Worm (Caenorhabditis elegans) whole organism, L2 larva: Measurements from ENCODE around the gene F25G6.8.

ENCODE experiments used
- C34F6.9 ChIP-seq: fragments of 150-350 bp; optimal IDR thresholded peaks from 2 replicates; lab custom pipeline; 2014; ENCODE audit warnings: missing biosample characterization, missing genetic modification characterization
- F13H6.1 ChIP-seq: sonication (generic microtip); optimal IDR thresholded peaks from 2 replicates; lab custom pipeline; 2016; ENCODE audit warnings: missing genetic modification characterization, missing compliant biosample characterization
- R02D3.7 ChIP-seq: fragments of 150-350 bp; optimal IDR thresholded peaks from 2 replicates; lab custom pipeline; 2014; ENCODE audit warnings: missing biosample characterization, missing genetic modification characterization
- Y55F3AM.14 ChIP-seq: fragments of 200-800 bp; sonication (Bioruptor generic); optimal IDR thresholded peaks from 2 replicates; lab custom pipeline; 2018; ENCODE audit warnings: mild to moderate bottlenecking, missing genetic modification characterization, missing compliant biosample characterization
- alr-1 ChIP-seq: fragments of 150-350 bp; optimal IDR thresholded peaks from 2 replicates; lab custom pipeline; 2014; ENCODE audit warnings: missing biosample characterization, missing genetic modification characterization
- blmp-1 ChIP-seq: sonication (generic microtip); optimal IDR thresholded peaks from 2 replicates; lab custom pipeline; 2017; ENCODE audit warnings: missing genetic modification characterization, mild to moderate bottlenecking, missing compliant biosample characterization, antibody characterized with exemption, moderate library complexity; ENCODE audit not compliant: insufficient read depth
- ceh-16 ChIP-seq: fragments of 150-350 bp; optimal IDR thresholded peaks from 2 replicates; lab custom pipeline; 2014; ENCODE audit warnings: missing biosample characterization, missing genetic modification characterization
- ceh-82 ChIP-seq: fragments of 150-350 bp; optimal IDR thresholded peaks from 2 replicates; lab custom pipeline; 2014; ENCODE audit warnings: missing biosample characterization, missing genetic modification characterization
- crh-2 ChIP-seq: sonication (generic microtip); optimal IDR thresholded peaks from 2 replicates; lab custom pipeline; 2017; ENCODE audit warnings: missing biosample characterization, missing genetic modification characterization
- dmd-4 ChIP-seq: sonication (generic microtip); optimal IDR thresholded peaks from 2 replicates; lab custom pipeline; 2017; ENCODE audit warnings: missing biosample characterization, missing genetic modification characterization
- elt-1 ChIP-seq: fragments of 150-350 bp; optimal IDR thresholded peaks from 2 replicates; lab custom pipeline; 2014; ENCODE audit warnings: missing biosample characterization, missing genetic modification characterization
- elt-3 ChIP-seq: sonication (generic microtip); optimal IDR thresholded peaks from 2 replicates; lab custom pipeline; 2017; ENCODE audit warnings: missing biosample characterization, missing genetic modification characterization
- fos-1 ChIP-seq: fragments of 150-350 bp; optimal IDR thresholded peaks from 2 replicates; lab custom pipeline; 2014; ENCODE audit warnings: missing biosample characterization, missing genetic modification characterization
- gmeb-1 ChIP-seq: fragments of 150-350 bp; optimal IDR thresholded peaks from 2 replicates; lab custom pipeline; 2014; ENCODE audit warnings: missing biosample characterization, missing genetic modification characterization
- lin-11 ChIP-seq: fragments of 150-350 bp; sonication (generic microtip); optimal IDR thresholded peaks from 2 replicates; lab custom pipeline; 2014; ENCODE audit warnings: missing biosample characterization, missing genetic modification characterization, inconsistent platforms, mixed read lengths
- lin-13 ChIP-seq: fragments of 150-350 bp; optimal IDR thresholded peaks from 2 replicates; lab custom pipeline; 2014; ENCODE audit warnings: missing biosample characterization, missing genetic modification reagents, missing genetic modification characterization
- lin-39 ChIP-seq: fragments of 150-350 bp; optimal IDR thresholded peaks from 2 replicates; lab custom pipeline; 2014; ENCODE audit warnings: missing biosample characterization, missing genetic modification reagents, missing genetic modification characterization
- mab-5 ChIP-seq: fragments of 150-350 bp; optimal IDR thresholded peaks from 2 replicates; lab custom pipeline; 2014; ENCODE audit warnings: missing biosample characterization, missing genetic modification characterization
- mdl-1 ChIP-seq, 2 experiments: fragments of 150-350 bp in 1 of 2; sonication (generic microtip) in 1 of 2; optimal IDR thresholded peaks; 2 replicates each; lab custom pipeline; 2017; ENCODE audit warnings: missing biosample characterization in 2 of 2, missing genetic modification characterization in 2 of 2
- nhr-11 ChIP-seq: fragments of 150-350 bp; optimal IDR thresholded peaks from 2 replicates; lab custom pipeline; 2014; ENCODE audit warnings: missing biosample characterization, missing genetic modification characterization
- nhr-12 ChIP-seq: fragments of 150-350 bp; optimal IDR thresholded peaks from 2 replicates; lab custom pipeline; 2014; ENCODE audit warnings: missing biosample characterization, missing genetic modification characterization
- nhr-129 ChIP-seq: fragments of 150-350 bp; optimal IDR thresholded peaks from 2 replicates; lab custom pipeline; 2014; ENCODE audit warnings: missing biosample characterization, missing genetic modification characterization
- nhr-23 ChIP-seq: fragments of 150-350 bp; optimal IDR thresholded peaks from 2 replicates; lab custom pipeline; 2014; ENCODE audit warnings: missing biosample characterization, missing genetic modification reagents, missing genetic modification characterization
- nhr-237 ChIP-seq: fragments of 150-350 bp; optimal IDR thresholded peaks from 2 replicates; lab custom pipeline; 2014; ENCODE audit warnings: missing biosample characterization, missing genetic modification characterization
- nhr-25 ChIP-seq: fragments of 150-350 bp; sonication (generic microtip); optimal IDR thresholded peaks from 3 replicates; lab custom pipeline; 2014; ENCODE audit warnings: missing biosample characterization, missing genetic modification characterization
- nhr-6 ChIP-seq: fragments of 150-350 bp; optimal IDR thresholded peaks from 2 replicates; lab custom pipeline; 2014; ENCODE audit warnings: missing biosample characterization, missing genetic modification characterization
- nhr-77 ChIP-seq: fragments of 150-350 bp; optimal IDR thresholded peaks from 2 replicates; lab custom pipeline; 2014; ENCODE audit warnings: missing biosample characterization, missing genetic modification characterization
- skn-1 ChIP-seq: sonication (generic microtip); optimal IDR thresholded peaks from 2 replicates; lab custom pipeline; 2017; ENCODE audit warnings: missing biosample characterization, missing genetic modification characterization
- sma-9 ChIP-seq, 2 experiments: fragments of 150-350 bp in 1 of 2; sonication (generic microtip) in 1 of 2; optimal IDR thresholded peaks; 2 replicates each; lab custom pipeline; 2014 to 2016; ENCODE audit warnings: missing genetic modification characterization in 2 of 2, mild to moderate bottlenecking in 1 of 2, missing biosample characterization in 1 of 2, missing compliant biosample characterization in 1 of 2, missing genetic modification reagents in 1 of 2, moderate library complexity in 1 of 2
- snpc-4 ChIP-seq: fragments of 150-350 bp; optimal IDR thresholded peaks from 2 replicates; lab custom pipeline; 2014; ENCODE audit warnings: missing biosample characterization, missing genetic modification characterization
- unc-39 ChIP-seq: fragments of 150-350 bp; optimal IDR thresholded peaks from 2 replicates; lab custom pipeline; 2014; ENCODE audit warnings: missing biosample characterization, missing genetic modification characterization
- unc-55 ChIP-seq: fragments of 150-350 bp; sonication (generic microtip); optimal IDR thresholded peaks from 3 replicates; lab custom pipeline; 2014; ENCODE audit warnings: missing biosample characterization, missing genetic modification reagents, missing genetic modification characterization
- unc-62 ChIP-seq: fragments of 150-350 bp; optimal IDR thresholded peaks from 2 replicates; lab custom pipeline; 2014; ENCODE audit warnings: missing biosample characterization, missing genetic modification reagents, missing genetic modification characterization
- zag-1 ChIP-seq: fragments of 150-350 bp; optimal IDR thresholded peaks from 2 replicates; lab custom pipeline; 2014; ENCODE audit warnings: missing biosample characterization, missing genetic modification characterization
- ztf-1 ChIP-seq: fragments of 200-800 bp; sonication (Bioruptor generic); conservative IDR thresholded peaks from 2 replicates; pipeline ENCODE4 v1.3.6; 2022; ENCODE audit warnings: missing genetic modification characterization, missing compliant biosample characterization

The F25G6.8 gene

DNA sequence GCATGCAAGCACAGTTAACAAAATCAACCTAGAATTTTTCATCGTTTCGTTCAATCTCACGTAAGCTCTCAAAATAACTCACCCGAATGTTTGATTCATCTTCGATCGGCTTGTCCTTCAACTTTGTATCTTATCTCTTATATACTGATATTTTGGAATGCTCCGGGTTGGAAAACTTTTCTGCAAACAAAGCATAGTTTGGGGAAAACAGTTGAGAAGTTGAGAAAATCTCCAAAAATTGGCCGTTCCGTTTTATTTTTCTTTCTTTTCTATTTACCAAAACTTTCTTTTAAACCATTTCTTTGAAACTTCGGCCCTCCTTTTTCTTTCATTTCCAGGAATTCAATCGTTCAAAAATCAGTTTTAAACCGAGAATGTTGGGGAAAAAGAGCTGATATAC, 37.7 kb upstream of the F25G6.8 start, which contains the start of gene F41E6.15:
F41E6.15 (minus strand) TSS at position 101 of the 400 bp plus-strand sequence.
- TF ChIP-seq lin-11 (tag; lab: Kevin White, UChicago) (no peak), sma-9 (GFP tag; optimal IDR thresholded peaks at IDR 0.05; lab: Kevin White, UChicago) (no peak), sma-9 (tag; optimal IDR thresholded peaks at IDR 0.05; lab: Kevin White, UChicago) (no peak), R02D3.7 (no peak), unc-39 (tag; lab: Kevin White, UChicago) (no peak), unc-62 (GFP tag; lab: Kevin White, UChicago) (no peak), snpc-4 (tag; lab: Kevin White, UChicago) (no peak), fos-1 (tag; lab: Kevin White, UChicago) (no peak), nhr-77 (no peak), nhr-129 (tag; lab: Kevin White, UChicago) (no peak), Y55F3AM.14 (no peak), unc-55 (no peak)
- TF ChIP-seq, all 48 proteins: peak for 0

ce11 chrV:8601420-8601819, 36.4 kb upstream of the F25G6.8 start, which contains the start of gene F41E6.8:
Gene F41E6.8 (minus strand): TSS chrV:8601520.
- TF ChIP-seq nhr-23 (no peak), R02D3.7 (no peak), mab-5 (tag; lab: Kevin White, UChicago) (no peak), elt-3 (tag; lab: Kevin White, UChicago) (no peak), unc-39 (tag; lab: Kevin White, UChicago) (no peak), skn-1 (tag; lab: Kevin White, UChicago) (no peak), alr-1 (tag; lab: Kevin White, UChicago) (no peak), Y55F3AM.14 (no peak), nhr-237 (no peak), nhr-6 (tag; lab: Kevin White, UChicago) (no peak), unc-55 (no peak)
- TF ChIP-seq, all 48 proteins: peak for 0

DNA sequence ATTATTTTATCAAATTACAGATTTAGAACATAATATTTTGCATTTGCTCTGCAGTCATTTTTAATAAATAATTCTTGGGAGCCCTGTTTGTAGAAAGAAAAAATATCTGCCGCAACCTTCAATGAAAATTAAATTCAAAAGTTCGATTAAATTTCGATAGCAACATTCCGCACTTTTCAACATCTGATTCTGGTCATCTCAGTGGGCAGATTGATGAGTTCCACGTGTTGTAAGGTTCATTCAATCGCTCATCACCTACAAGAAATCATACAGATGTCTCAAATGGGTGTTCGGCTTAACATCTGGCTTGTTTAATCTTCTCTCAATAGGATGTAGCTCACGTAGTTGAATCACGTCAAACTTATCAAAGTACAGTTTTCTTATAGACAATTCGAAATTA, 35.0 kb upstream of the F25G6.8 start:
- TF ChIP-seq unc-62 (GFP tag; lab: Kevin White, UChicago) = no peak
- TF ChIP-seq ztf-1 (GFP tag; lab: Robert Waterston, UW) = no peak
- no peak for TF ChIP-seq mdl-1 (tag; optimal IDR thresholded peaks at IDR 0.05; lab: Kevin White, UChicago)
- no peak for TF ChIP-seq gmeb-1
- no peak for TF ChIP-seq ceh-16 (tag; lab: Kevin White, UChicago)
- no peak for TF ChIP-seq zag-1
- TF ChIP-seq nhr-23 = no peak
- no peak for TF ChIP-seq Y55F3AM.14
- TF ChIP-seq F13H6.1 (tag; lab: Kevin White, UChicago) = no peak
- TF ChIP-seq nhr-25 (tag; lab: Kevin White, UChicago) = no peak
- TF ChIP-seq elt-1 = no peak
- no peak for TF ChIP-seq nhr-6 (tag; lab: Kevin White, UChicago)
- TF ChIP-seq crh-2 = no peak
- TF ChIP-seq fos-1 (tag; lab: Kevin White, UChicago) = no peak
- TF ChIP-seq unc-39 (tag; lab: Kevin White, UChicago) = no peak
- TF ChIP-seq nhr-12 (tag; lab: Kevin White, UChicago) = no peak
- TF ChIP-seq lin-11 (tag; lab: Kevin White, UChicago) = no peak
- no peak for TF ChIP-seq elt-3 (tag; lab: Kevin White, UChicago)
- TF ChIP-seq, all 48 proteins: peak for 0

- TF ChIP-seq mab-5 (tag; lab: Kevin White, UChicago) = no peak
- no peak for TF ChIP-seq Y55F3AM.14
- TF ChIP-seq C34F6.9 = no peak
- no peak for TF ChIP-seq nhr-6 (tag; lab: Kevin White, UChicago)
- no peak for TF ChIP-seq lin-13 (GFP tag; lab: Kevin White, UChicago)
- TF ChIP-seq ceh-82 (tag; lab: Kevin White, UChicago) = no peak
- TF ChIP-seq elt-3 (tag; lab: Kevin White, UChicago) = no peak
- no peak for TF ChIP-seq dmd-4 (tag; lab: Kevin White, UChicago)
- no peak for TF ChIP-seq nhr-237
- TF ChIP-seq blmp-1 (tag; lab: Kevin White, UChicago) = no peak
- no peak for TF ChIP-seq nhr-11 (tag; lab: Kevin White, UChicago)
- no peak for TF ChIP-seq lin-11 (tag; lab: Kevin White, UChicago)
- TF ChIP-seq lin-39 = no peak
- no peak for TF ChIP-seq skn-1 (tag; lab: Kevin White, UChicago)
- no peak for TF ChIP-seq elt-1
- TF ChIP-seq zag-1 = no peak
These were observed 34.2 kb upstream of the F25G6.8 start, which contains the start of gene F41E6.7 for ce11 chrV:8599192-8599591. Gene F41E6.7 (minus strand): TSS chrV:8599292.
